Worm (Caenorhabditis elegans) whole organism, L4 larva: ENCODE data around the gene ZK697.14.

Experiments
- F26F4.8 ChIP-seq: fragments of 200-800 bp; sonication (Bioruptor generic); conservative IDR thresholded peaks from 2 replicates; pipeline ENCODE4 v1.3.6; 2022; ENCODE audit warnings: missing genetic modification characterization, missing compliant biosample characterization
- F49E8.2 ChIP-seq: sonication (generic microtip); optimal IDR thresholded peaks from 2 replicates; lab custom pipeline; 2016; ENCODE audit warnings: missing compliant biosample characterization, mild to moderate bottlenecking, missing genetic modification characterization, borderline replicate concordance
- R02D3.7 ChIP-seq: fragments of 150-350 bp; sonication (generic microtip); optimal IDR thresholded peaks from 3 replicates; lab custom pipeline; 2014; ENCODE audit warnings: missing biosample characterization, missing genetic modification characterization
- T20F7.1 ChIP-seq: fragments of 200-800 bp; sonication (Bioruptor generic); optimal IDR thresholded peaks from 2 replicates; lab custom pipeline; 2018; ENCODE audit warnings: mild to moderate bottlenecking, missing genetic modification characterization, missing compliant biosample characterization
- Y48G9A.11 ChIP-seq: fragments of 200-800 bp; sonication (Bioruptor generic); IDR thresholded peaks from 2 replicates; pipeline ENCODE4 v1.3.6; 2022; ENCODE audit warnings: missing genetic modification reagents, missing genetic modification characterization, missing compliant biosample characterization
- Y75B8A.6 ChIP-seq: fragments of 200-800 bp; sonication (Bioruptor generic); IDR thresholded peaks from 2 replicates; pipeline ENCODE4 v1.3.6; 2022; ENCODE audit warnings: missing genetic modification reagents, missing genetic modification characterization, missing compliant biosample characterization
- aly-2 ChIP-seq: sonication (generic microtip); optimal IDR thresholded peaks from 2 replicates; lab custom pipeline; 2018; ENCODE audit warnings: missing biosample characterization, missing genetic modification characterization
- attf-4 ChIP-seq: sonication (generic microtip); optimal IDR thresholded peaks from 3 replicates; lab custom pipeline; 2017; ENCODE audit warnings: missing biosample characterization, missing genetic modification characterization
- ceh-20 ChIP-seq: fragments of 200-800 bp; sonication (Bioruptor generic); IDR thresholded peaks from 2 replicates; pipeline ENCODE4 v1.3.6; 2022; ENCODE audit warnings: missing genetic modification reagents, missing genetic modification characterization, missing compliant biosample characterization
- ceh-28 ChIP-seq: fragments of 150-350 bp; optimal IDR thresholded peaks from 2 replicates; lab custom pipeline; 2014; ENCODE audit warnings: missing biosample characterization, missing genetic modification reagents, missing genetic modification characterization
- daf-16 ChIP-seq, 3 experiments: sonication (generic microtip); optimal IDR thresholded peaks; 2 replicates each; lab custom pipeline; 2016 to 2017; ENCODE audit warnings: missing genetic modification characterization in 3 of 3, missing genetic modification reagents in 3 of 3, mild to moderate bottlenecking in 2 of 3, missing compliant biosample characterization in 2 of 3, missing biosample characterization in 1 of 3, moderate library complexity in 1 of 3
- dmd-6 ChIP-seq: fragments of 200-800 bp; sonication (Bioruptor generic); IDR thresholded peaks from 2 replicates; pipeline ENCODE4 v1.3.6; 2022; ENCODE audit warnings: missing genetic modification reagents, missing genetic modification characterization, missing compliant biosample characterization
- gei-8 ChIP-seq: fragments of 200-800 bp; sonication (Bioruptor generic); optimal IDR thresholded peaks from 2 replicates; lab custom pipeline; 2018; ENCODE audit warnings: mild to moderate bottlenecking, missing genetic modification characterization, missing compliant biosample characterization
- hlh-11 ChIP-seq: fragments of 200-800 bp; sonication (Bioruptor generic); optimal IDR thresholded peaks from 2 replicates; lab custom pipeline; 2018; ENCODE audit warnings: mild to moderate bottlenecking, missing genetic modification characterization, missing compliant biosample characterization
- hlh-30 ChIP-seq: sonication (generic microtip); optimal IDR thresholded peaks from 2 replicates; lab custom pipeline; 2017; ENCODE audit warnings: antibody characterized with exemption, mild to moderate bottlenecking, missing genetic modification characterization, missing compliant biosample characterization; ENCODE audit not compliant: insufficient read depth
- hmg-1.1 ChIP-seq: fragments of 200-800 bp; sonication (Bioruptor generic); IDR thresholded peaks from 2 replicates; pipeline ENCODE4 v1.3.6; 2022; ENCODE audit warnings: missing genetic modification reagents, missing genetic modification characterization, missing compliant biosample characterization
- jun-1 ChIP-seq: fragments of 150-350 bp; optimal IDR thresholded peaks from 2 replicates; lab custom pipeline; 2014; ENCODE audit warnings: missing biosample characterization, missing genetic modification reagents, missing genetic modification characterization
- lin-1 ChIP-seq: fragments of 200-800 bp; sonication (Bioruptor generic); IDR thresholded peaks from 2 replicates; pipeline ENCODE4 v1.3.6; 2022; ENCODE audit warnings: missing genetic modification reagents, missing genetic modification characterization, missing compliant biosample characterization
- lin-13 ChIP-seq: fragments of 150-350 bp; optimal IDR thresholded peaks from 2 replicates; lab custom pipeline; 2014; ENCODE audit warnings: missing biosample characterization, missing genetic modification reagents, missing genetic modification characterization
- lin-29 ChIP-seq: fragments of 200-800 bp; sonication (Bioruptor generic); IDR thresholded peaks from 2 replicates; pipeline ENCODE4 v1.3.6; 2022; ENCODE audit warnings: missing genetic modification reagents, missing genetic modification characterization, missing compliant biosample characterization
- lin-39 ChIP-seq: fragments of 150-350 bp; optimal IDR thresholded peaks from 2 replicates; lab custom pipeline; 2014; ENCODE audit warnings: missing biosample characterization, missing genetic modification reagents, missing genetic modification characterization
- lir-3 ChIP-seq: sonication (generic microtip); optimal IDR thresholded peaks from 2 replicates; lab custom pipeline; 2016; ENCODE audit warnings: mild to moderate bottlenecking, missing genetic modification characterization, missing compliant biosample characterization
- madf-9 ChIP-seq: fragments of 200-800 bp; sonication (Bioruptor generic); conservative IDR thresholded peaks from 2 replicates; pipeline ENCODE4 v1.3.6; 2022; ENCODE audit warnings: missing genetic modification reagents, missing genetic modification characterization, missing compliant biosample characterization
- mes-2 ChIP-seq: sonication (generic microtip); optimal IDR thresholded peaks from 2 replicates; lab custom pipeline; 2016; ENCODE audit warnings: missing genotype, mild to moderate bottlenecking, missing genetic modification characterization, missing compliant biosample characterization; ENCODE audit not compliant: poor library complexity, severe bottlenecking
- nhr-10 ChIP-seq: fragments of 150-350 bp; optimal IDR thresholded peaks from 2 replicates; lab custom pipeline; 2014; ENCODE audit warnings: missing biosample characterization, missing genetic modification characterization
- nhr-237 ChIP-seq: sonication (generic microtip); optimal IDR thresholded peaks from 2 replicates; lab custom pipeline; 2017; ENCODE audit warnings: missing biosample characterization, missing genetic modification characterization
- nhr-25 ChIP-seq: sonication (generic microtip); optimal IDR thresholded peaks from 2 replicates; lab custom pipeline; 2017; ENCODE audit warnings: missing genetic modification characterization, mild to moderate bottlenecking, missing compliant biosample characterization, antibody characterized with exemption, moderate library complexity, borderline replicate concordance; ENCODE audit not compliant: insufficient read depth
- nhr-28 ChIP-seq: fragments of 150-350 bp; optimal IDR thresholded peaks from 2 replicates; lab custom pipeline; 2014; ENCODE audit warnings: missing biosample characterization, missing genetic modification characterization
- nhr-41 ChIP-seq: fragments of 200-800 bp; sonication (Bioruptor generic); IDR thresholded peaks from 2 replicates; pipeline ENCODE4 v1.3.6; 2022; ENCODE audit warnings: missing genetic modification reagents, missing genetic modification characterization, missing compliant biosample characterization
- nhr-77 ChIP-seq: fragments of 150-350 bp; optimal IDR thresholded peaks from 2 replicates; lab custom pipeline; 2014; ENCODE audit warnings: missing biosample characterization, missing genetic modification characterization
- pha-4 ChIP-seq, 2 experiments: fragments of 150-350 bp in 1 of 2; fragments of 200-800 bp in 1 of 2; sonication (Bioruptor generic) in 1 of 2; IDR thresholded peaks in 1 of 2; optimal IDR thresholded peaks in 1 of 2; 2 replicates each; pipeline versions ENCODE4 v1.3.6 to Lab custom; 2014 to 2022; ENCODE audit warnings: missing genetic modification characterization in 2 of 2, missing genetic modification reagents in 2 of 2, missing biosample characterization in 1 of 2, missing compliant biosample characterization in 1 of 2
- pqm-1 ChIP-seq: sonication (generic microtip); optimal IDR thresholded peaks from 2 replicates; lab custom pipeline; 2017; ENCODE audit warnings: missing biosample characterization, missing genetic modification characterization
- rbr-2 ChIP-seq: sonication (generic microtip); optimal IDR thresholded peaks from 2 replicates; lab custom pipeline; 2016; ENCODE audit warnings: missing genotype, missing genetic modification characterization, missing compliant biosample characterization
- saeg-2 ChIP-seq: fragments of 200-800 bp; sonication (Bioruptor generic); IDR thresholded peaks from 2 replicates; pipeline ENCODE4 v1.3.6; 2022; ENCODE audit warnings: missing genetic modification reagents, missing genetic modification characterization, missing compliant biosample characterization
- sdz-12 ChIP-seq: fragments of 200-800 bp; sonication (Bioruptor generic); optimal IDR thresholded peaks from 2 replicates; lab custom pipeline; 2018; ENCODE audit warnings: mild to moderate bottlenecking, missing genetic modification characterization, missing compliant biosample characterization
- skn-1 ChIP-seq: fragments of 150-350 bp; optimal IDR thresholded peaks from 2 replicates; lab custom pipeline; 2014; ENCODE audit warnings: missing biosample characterization, missing genetic modification characterization
- spr-1 ChIP-seq: sonication (generic microtip); optimal IDR thresholded peaks from 2 replicates; lab custom pipeline; 2016; ENCODE audit warnings: mild to moderate bottlenecking, missing genetic modification characterization, missing compliant biosample characterization
- unc-130 ChIP-seq: sonication (generic microtip); optimal IDR thresholded peaks from 2 replicates; lab custom pipeline; 2016; ENCODE audit warnings: missing genetic modification reagents, missing genetic modification characterization, missing compliant biosample characterization
- unc-62 ChIP-seq, 3 experiments: fragments of 150-350 bp in 1 of 3; sonication (generic microtip); optimal IDR thresholded peaks in 2 of 3; peaks in 1 of 3; 1 replicate in 1 of 3; 2 replicates in 2 of 3; lab custom pipeline; 2014 to 2017; ENCODE audit warnings: missing biosample characterization in 3 of 3, missing genetic modification characterization in 3 of 3, missing genetic modification reagents in 3 of 3, missing genotype in 1 of 3
- zfp-2 ChIP-seq: sonication (generic microtip); optimal IDR thresholded peaks from 2 replicates; lab custom pipeline; 2016; ENCODE audit warnings: mild to moderate bottlenecking, missing genetic modification characterization, missing compliant biosample characterization

ZK697.14 gene

DNA sequence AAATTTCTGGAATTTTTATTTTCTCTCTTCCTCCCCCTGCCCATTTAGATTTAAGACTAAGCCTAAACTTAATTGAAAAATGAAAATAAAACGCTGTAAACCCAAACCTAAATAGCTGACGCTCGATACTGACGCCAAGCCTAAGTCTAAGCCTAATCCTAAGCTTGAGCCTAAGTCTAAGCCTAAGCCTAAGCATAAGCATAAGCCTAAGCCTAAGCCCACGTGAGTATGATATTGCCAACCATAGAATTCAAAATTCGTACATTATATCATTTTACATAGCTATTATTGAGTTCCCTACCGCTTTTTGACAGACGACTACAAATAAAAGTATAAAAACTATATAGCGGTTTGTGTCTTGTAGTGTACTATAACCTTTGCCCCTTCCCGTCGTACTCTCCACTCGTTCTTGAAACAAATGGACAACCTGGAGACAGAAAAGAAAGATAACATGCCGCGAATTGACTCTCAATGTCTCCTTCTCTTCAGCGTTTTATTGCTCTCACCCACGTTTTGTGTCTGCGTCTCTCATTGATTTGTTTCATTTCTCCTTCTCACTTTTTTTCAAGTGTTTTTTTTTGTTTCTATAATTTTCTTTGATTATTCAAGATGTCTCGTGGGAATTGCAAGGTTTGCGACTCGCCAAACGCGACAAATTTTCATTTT lies 12.2 kb downstream of the ZK697.14 start, which contains the start of gene nhr-256 (continued):
- TF ChIP-seq pha-4 (GFP tag; IDR thresholded peaks at IDR 0.05; lab: Robert Waterston, UW) (peak; percentile 61; the same call in 1 of the 2 replicates), pha-4 (tag; optimal IDR thresholded peaks at IDR 0.05; lab: Kevin White, UChicago) (peak; percentile 78), nhr-28 (peak; percentile 100), skn-1 (no peak), nhr-237 (tag; lab: Kevin White, UChicago) (no peak), saeg-2 (no peak), rbr-2 (tag; lab: Kevin White, UChicago) (no peak), zfp-2 (no peak), nhr-25 (tag; lab: Kevin White, UChicago) (peak; percentile 15), nhr-10 (no peak), gei-8 (GFP tag; lab: Kevin White, UChicago) (peak; percentile 8), hlh-30 (tag; lab: Kevin White, UChicago) (peak; percentile 74), dmd-6 (GFP tag; lab: Robert Waterston, UW) (peak; percentile 90), lin-29 (GFP tag; lab: Robert Waterston, UW) (no peak), spr-1 (tag; lab: Kevin White, UChicago) (peak; percentile 5), nhr-77 (tag; lab: Kevin White, UChicago) (peak; percentile 87), F49E8.2 (tag; lab: Kevin White, UChicago) (no peak), unc-62 (GFP tag; optimal IDR thresholded peaks at IDR 0.05 in 1 of 2; lab: Kevin White, UChicago) (peak in 1 of 2 experiments; percentile 67), unc-62 (tag; optimal IDR thresholded peaks at IDR 0.05; lab: Kevin White, UChicago) (no peak), T20F7.1 (GFP tag; lab: Kevin White, UChicago) (peak; percentile 59), sdz-12 (GFP tag; lab: Kevin White, UChicago) (no peak), ceh-28 (no peak), aly-2 (tag; lab: Kevin White, UChicago) (no peak), daf-16 (GFP tag; optimal IDR thresholded peaks at IDR 0.05; lab: Kevin White, UChicago) (peak in 1 of 2 experiments; percentile 27), daf-16 (tag; optimal IDR thresholded peaks at IDR 0.05; lab: Kevin White, UChicago) (peak; percentile 85), pqm-1 (peak; percentile 72), lin-13 (GFP tag; lab: Kevin White, UChicago) (no peak), lir-3 (no peak), lin-1 (GFP tag; lab: Robert Waterston, UW) (peak; percentile 81), nhr-41 (GFP tag; lab: Robert Waterston, UW) (0 out of 2 replicates have a peak, but pooled peaks have one; percentile 47), lin-39 (tag; lab: Kevin White, UChicago) (no peak), hmg-1.1 (peak; percentile 70), unc-130 (GFP tag; lab: Kevin White, UChicago) (no peak), ceh-20 (GFP tag; lab: Robert Waterston, UW) (0 out of 2 replicates have a peak, but pooled peaks have one; percentile 49), attf-4 (no peak), jun-1 (tag; lab: Kevin White, UChicago) (peak; percentile 5)

DNA sequence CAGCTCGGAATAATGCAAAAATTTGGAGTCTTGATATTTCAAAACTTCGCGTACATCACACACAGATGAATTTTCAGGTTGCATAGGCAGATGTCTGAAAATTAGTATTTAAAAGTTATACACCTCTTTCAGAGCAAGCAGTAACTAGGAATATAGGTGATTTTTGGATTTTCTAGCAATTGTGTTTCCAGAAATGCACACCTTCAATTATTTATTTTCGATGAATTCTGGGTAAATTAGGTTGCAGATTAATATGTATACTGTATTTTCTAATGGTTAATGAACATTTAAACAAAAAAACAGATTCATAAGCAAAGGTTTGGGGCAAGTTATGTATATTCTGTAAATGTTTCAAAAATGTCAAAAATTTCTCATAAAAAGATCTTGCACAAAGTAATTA lies 14.4 kb downstream of the ZK697.14 start, which contains the start of gene srab-25:
Gene srab-25, minus strand, starts transcription at position 101 of the 400 bp plus-strand sequence.
- TF ChIP-seq rbr-2 (tag; lab: Kevin White, UChicago), result no peak
- no peak for TF ChIP-seq lin-39 (tag; lab: Kevin White, UChicago)
- TF ChIP-seq R02D3.7 (tag; lab: Kevin White, UChicago), result no peak
- TF ChIP-seq madf-9 (GFP tag; lab: Robert Waterston, UW), result no peak
- no peak for TF ChIP-seq Y48G9A.11
- no peak for TF ChIP-seq mes-2
- no peak for TF ChIP-seq ceh-28
- no peak for TF ChIP-seq F26F4.8
- TF ChIP-seq hlh-11 (tag; lab: Kevin White, UChicago), result no peak
- TF ChIP-seq Y75B8A.6 (GFP tag; lab: Robert Waterston, UW), result no peak
- TF ChIP-seq, all 104 proteins: peak for 0
